Fruit fly (Drosophila melanogaster): ENCODE data around the gene CG43998.

dm6 chr3R:23941643-23942424, 13.0 kb upstream of the CG43998 start:
- TF ChIP-seq CG11294 (GFP tag; IDR thresholded peaks at IDR 0.05): 0 out of 2 replicates have a peak, but pooled peaks have one; percentile 15
- peak; percentile 44 for TF ChIP-seq CG32006 (GFP tag; optimal IDR thresholded peaks at IDR 0.05)
- peak; percentile 8 for TF ChIP-seq cyc (GFP tag; optimal IDR thresholded peaks at IDR 0.05)
- no peak for TF ChIP-seq CG6854 (GFP tag; optimal IDR thresholded peaks at IDR 0.05)
- TF ChIP-seq Met (GFP tag; optimal IDR thresholded peaks at IDR 0.05): peak; percentile 58

Data from whole organism, prepupa.